Worm (Caenorhabditis elegans) whole organism, L4 larva: ENCODE measurements around the gene H35B03.1.

Experiments
- aha-1 ChIP-seq: fragments of 150-350 bp; peaks from one replicate; lab custom pipeline; 2014; ENCODE audit warnings: missing biosample characterization, missing genetic modification characterization
- arid-1 ChIP-seq: fragments of 200-800 bp; sonication (Bioruptor generic); conservative IDR thresholded peaks from 2 replicates; pipeline ENCODE4 v1.3.6; 2022; ENCODE audit warnings: missing genetic modification reagents, missing genetic modification characterization, missing compliant biosample characterization
- ceh-28 ChIP-seq: fragments of 150-350 bp; optimal IDR thresholded peaks from 2 replicates; lab custom pipeline; 2014; ENCODE audit warnings: missing biosample characterization, missing genetic modification reagents, missing genetic modification characterization
- ceh-32 ChIP-seq: sonication (generic microtip); optimal IDR thresholded peaks from 2 replicates; lab custom pipeline; 2016; ENCODE audit warnings: mild to moderate bottlenecking, missing genetic modification characterization, missing compliant biosample characterization; ENCODE audit not compliant: poor library complexity
- ces-1 ChIP-seq: fragments of 150-350 bp; sonication (generic microtip); optimal IDR thresholded peaks from 4 replicates; lab custom pipeline; 2014; ENCODE audit warnings: missing biosample characterization, missing genetic modification reagents, missing genetic modification characterization
- dmd-8 ChIP-seq: fragments of 200-800 bp; sonication (Bioruptor generic); IDR thresholded peaks from 2 replicates; pipeline ENCODE4 v1.3.6; 2022; ENCODE audit warnings: missing genetic modification characterization, missing compliant biosample characterization
- duxl-1 ChIP-seq: sonication (generic microtip); optimal IDR thresholded peaks from 2 replicates; lab custom pipeline; 2016; ENCODE audit warnings: mild to moderate bottlenecking, missing genetic modification characterization, moderate library complexity, missing compliant biosample characterization; ENCODE audit not compliant: poor library complexity
- fkh-10 ChIP-seq: fragments of 150-350 bp; optimal IDR thresholded peaks from 2 replicates; lab custom pipeline; 2014; ENCODE audit warnings: missing biosample characterization, missing genetic modification reagents, missing genetic modification characterization
- hif-1 ChIP-seq, 2 experiments: sonication (generic microtip); optimal IDR thresholded peaks; 2 replicates each; lab custom pipeline; 2016 to 2017; ENCODE audit warnings: missing compliant biosample characterization in 2 of 2, missing genetic modification characterization in 2 of 2, missing genetic modification reagents in 2 of 2, missing genotype in 2 of 2, mild to moderate bottlenecking in 1 of 2
- hlh-11 ChIP-seq: fragments of 200-800 bp; sonication (Bioruptor generic); optimal IDR thresholded peaks from 2 replicates; lab custom pipeline; 2018; ENCODE audit warnings: mild to moderate bottlenecking, missing genetic modification characterization, missing compliant biosample characterization
- hlh-30 ChIP-seq: sonication (generic microtip); optimal IDR thresholded peaks from 2 replicates; lab custom pipeline; 2017; ENCODE audit warnings: antibody characterized with exemption, mild to moderate bottlenecking, missing genetic modification characterization, missing compliant biosample characterization; ENCODE audit not compliant: insufficient read depth
- lin-13 ChIP-seq: fragments of 150-350 bp; optimal IDR thresholded peaks from 2 replicates; lab custom pipeline; 2014; ENCODE audit warnings: missing biosample characterization, missing genetic modification reagents, missing genetic modification characterization
- lin-29 ChIP-seq: fragments of 200-800 bp; sonication (Bioruptor generic); IDR thresholded peaks from 2 replicates; pipeline ENCODE4 v1.3.6; 2022; ENCODE audit warnings: missing genetic modification reagents, missing genetic modification characterization, missing compliant biosample characterization
- lin-38 ChIP-seq: fragments of 200-800 bp; sonication (Bioruptor generic); IDR thresholded peaks from 2 replicates; pipeline ENCODE4 v1.3.6; 2022; ENCODE audit warnings: missing genetic modification reagents, missing genetic modification characterization, missing compliant biosample characterization
- lsy-2 ChIP-seq, 2 experiments: fragments of 150-350 bp in 1 of 2; sonication (generic microtip) in 1 of 2; optimal IDR thresholded peaks; 2 replicates each; lab custom pipeline; 2014 to 2017; ENCODE audit warnings: missing biosample characterization in 2 of 2, missing genetic modification characterization in 2 of 2
- mep-1 ChIP-seq: fragments of 150-350 bp; sonication (generic microtip); optimal IDR thresholded peaks from 3 replicates; lab custom pipeline; 2014; ENCODE audit warnings: missing biosample characterization, missing genetic modification characterization
- mes-2 ChIP-seq: sonication (generic microtip); optimal IDR thresholded peaks from 2 replicates; lab custom pipeline; 2016; ENCODE audit warnings: missing genotype, mild to moderate bottlenecking, missing genetic modification characterization, missing compliant biosample characterization; ENCODE audit not compliant: poor library complexity, severe bottlenecking
- nhr-102 ChIP-seq: sonication (generic microtip); optimal IDR thresholded peaks from 2 replicates; lab custom pipeline; 2016; ENCODE audit warnings: mild to moderate bottlenecking, missing genetic modification characterization, moderate library complexity, missing compliant biosample characterization
- nhr-28 ChIP-seq: fragments of 150-350 bp; optimal IDR thresholded peaks from 2 replicates; lab custom pipeline; 2014; ENCODE audit warnings: missing biosample characterization, missing genetic modification characterization
- nhr-42 ChIP-seq: fragments of 200-800 bp; sonication (Bioruptor generic); IDR thresholded peaks from 2 replicates; pipeline ENCODE4 v1.3.6; 2022; ENCODE audit warnings: missing genetic modification characterization, missing compliant biosample characterization
- nhr-6 ChIP-seq: fragments of 150-350 bp; optimal IDR thresholded peaks from 2 replicates; lab custom pipeline; 2014; ENCODE audit warnings: missing biosample characterization, missing genetic modification characterization
- pha-4 ChIP-seq, 2 experiments: fragments of 150-350 bp in 1 of 2; fragments of 200-800 bp in 1 of 2; sonication (Bioruptor generic) in 1 of 2; IDR thresholded peaks in 1 of 2; optimal IDR thresholded peaks in 1 of 2; 2 replicates each; pipeline versions ENCODE4 v1.3.6 to Lab custom; 2014 to 2022; ENCODE audit warnings: missing genetic modification characterization in 2 of 2, missing genetic modification reagents in 2 of 2, missing biosample characterization in 1 of 2, missing compliant biosample characterization in 1 of 2
- pqm-1 ChIP-seq: sonication (generic microtip); optimal IDR thresholded peaks from 2 replicates; lab custom pipeline; 2017; ENCODE audit warnings: missing biosample characterization, missing genetic modification characterization
- snpc-1.2 ChIP-seq: fragments of 200-800 bp; sonication (Bioruptor generic); IDR thresholded peaks from 2 replicates; pipeline ENCODE4 v1.3.6; 2022; ENCODE audit warnings: missing genetic modification reagents, missing genetic modification characterization, missing compliant biosample characterization
- spr-3 ChIP-seq: fragments of 200-800 bp; sonication (Bioruptor generic); optimal IDR thresholded peaks from 2 replicates; lab custom pipeline; 2018; ENCODE audit warnings: mild to moderate bottlenecking, missing genetic modification characterization, missing compliant biosample characterization
- tra-1 ChIP-seq: fragments of 200-800 bp; sonication (Bioruptor generic); IDR thresholded peaks from 2 replicates; pipeline ENCODE4 v1.3.6; 2022; ENCODE audit warnings: missing genetic modification reagents, missing genetic modification characterization, missing compliant biosample characterization
- unc-62 ChIP-seq, 3 experiments: fragments of 150-350 bp in 1 of 3; sonication (generic microtip); optimal IDR thresholded peaks in 2 of 3; peaks in 1 of 3; 1 replicate in 1 of 3; 2 replicates in 2 of 3; lab custom pipeline; 2014 to 2017; ENCODE audit warnings: missing biosample characterization in 3 of 3, missing genetic modification characterization in 3 of 3, missing genetic modification reagents in 3 of 3, missing genotype in 1 of 3
- vab-7 ChIP-seq: fragments of 200-800 bp; sonication (Bioruptor generic); IDR thresholded peaks from 2 replicates; pipeline ENCODE4 v1.3.6; 2022; ENCODE audit warnings: missing genetic modification reagents, missing genetic modification characterization, missing compliant biosample characterization
- zfp-2 ChIP-seq: sonication (generic microtip); optimal IDR thresholded peaks from 2 replicates; lab custom pipeline; 2016; ENCODE audit warnings: mild to moderate bottlenecking, missing genetic modification characterization, missing compliant biosample characterization
- ztf-7 ChIP-seq: fragments of 150-350 bp; optimal IDR thresholded peaks from 2 replicates; lab custom pipeline; 2014; ENCODE audit warnings: missing biosample characterization, missing genetic modification characterization

H35B03.1 gene

DNA sequence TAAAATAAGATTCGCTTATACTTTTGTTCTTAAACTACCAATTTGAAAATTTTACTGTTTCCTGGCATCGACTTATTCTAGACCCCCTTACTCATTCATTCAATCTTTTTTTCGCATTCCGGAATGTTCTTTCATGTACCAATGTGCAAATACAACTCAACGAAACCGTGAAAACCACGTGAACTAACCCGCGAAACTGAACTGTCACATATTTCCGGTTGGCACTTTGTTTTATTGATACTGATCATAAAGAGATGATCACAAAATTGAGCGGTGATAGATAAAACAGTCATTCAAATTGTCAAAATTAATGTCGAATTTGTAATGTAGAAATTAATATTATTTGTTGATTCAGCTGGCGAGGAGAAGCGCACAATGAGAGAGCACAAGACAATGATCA is 30.5 kb downstream of the H35B03.1 start (continued):
- TF ChIP-seq unc-62 (GFP tag; optimal IDR thresholded peaks at IDR 0.05 in 1 of 2; lab: Kevin White, UChicago) (peak; percentile 54 to 70), unc-62 (tag; optimal IDR thresholded peaks at IDR 0.05; lab: Kevin White, UChicago) (no peak), ztf-7 (tag; lab: Kevin White, UChicago) (no peak), nhr-102 (tag; lab: Kevin White, UChicago) (peak; percentile 47)

ce11 chrIV:5757762-5758161 is 32.4 kb downstream of the H35B03.1 start, which contains the start of gene nhr-46:
TSS of gene nhr-46 (minus strand) at chrIV:5757862.
- TF ChIP-seq ces-1 (GFP tag; lab: Kevin White, UChicago) = no peak
- TF ChIP-seq nhr-6 (tag; lab: Kevin White, UChicago) = no peak
- TF ChIP-seq hlh-11 = no peak
- TF ChIP-seq pha-4 (GFP tag; IDR thresholded peaks at IDR 0.05; lab: Robert Waterston, UW) = no peak
- TF ChIP-seq pha-4 (tag; optimal IDR thresholded peaks at IDR 0.05; lab: Kevin White, UChicago) = no peak
- TF ChIP-seq nhr-42 (GFP tag; lab: Robert Waterston, UW) = no peak
- TF ChIP-seq lsy-2 (tag; optimal IDR thresholded peaks at IDR 0.05; lab: Kevin White, UChicago) = no peak
- TF ChIP-seq lin-29 (GFP tag; lab: Robert Waterston, UW) = no peak
- TF ChIP-seq spr-3 (GFP tag; lab: Kevin White, UChicago) = no peak
- TF ChIP-seq dmd-8 = no peak
- TF ChIP-seq vab-7 (GFP tag; lab: Robert Waterston, UW) = no peak
- no peak for TF ChIP-seq lin-13 (GFP tag; lab: Kevin White, UChicago)
- TF ChIP-seq, all 104 proteins: peak for 0

DNA sequence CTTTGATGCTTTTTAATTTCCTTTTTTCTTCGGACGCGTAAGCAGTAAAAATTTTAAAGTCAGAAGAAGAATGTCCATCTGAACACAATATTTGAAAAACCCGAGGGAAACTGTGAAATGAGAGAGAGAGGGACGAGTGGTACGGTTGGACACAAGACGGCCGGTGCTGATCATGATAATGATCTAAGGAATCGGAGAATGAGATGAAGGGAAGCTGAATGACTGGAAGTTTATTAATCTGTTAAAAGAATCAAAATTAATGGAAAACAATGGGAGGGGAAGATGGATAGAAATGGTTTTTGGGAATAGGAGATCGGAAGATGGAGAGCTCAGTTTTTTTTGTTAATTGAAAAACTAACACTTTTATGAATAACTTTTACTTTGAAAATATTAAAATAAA is 33.3 kb downstream of the H35B03.1 start:
- TF ChIP-seq hlh-30 (tag; lab: Kevin White, UChicago) (no peak), snpc-1.2 (no peak), ceh-32 (tag; lab: Kevin White, UChicago) (no peak), fkh-10 (GFP tag; lab: Kevin White, UChicago) (no peak), pha-4 (GFP tag; IDR thresholded peaks at IDR 0.05; lab: Robert Waterston, UW) (no peak), pha-4 (tag; optimal IDR thresholded peaks at IDR 0.05; lab: Kevin White, UChicago) (no peak), hif-1 (tag; optimal IDR thresholded peaks at IDR 0.05; lab: Kevin White, UChicago) (no peak), lin-38 (GFP tag; lab: Robert Waterston, UW) (no peak), duxl-1 (tag; lab: Kevin White, UChicago) (no peak), mep-1 (no peak)

DNA sequence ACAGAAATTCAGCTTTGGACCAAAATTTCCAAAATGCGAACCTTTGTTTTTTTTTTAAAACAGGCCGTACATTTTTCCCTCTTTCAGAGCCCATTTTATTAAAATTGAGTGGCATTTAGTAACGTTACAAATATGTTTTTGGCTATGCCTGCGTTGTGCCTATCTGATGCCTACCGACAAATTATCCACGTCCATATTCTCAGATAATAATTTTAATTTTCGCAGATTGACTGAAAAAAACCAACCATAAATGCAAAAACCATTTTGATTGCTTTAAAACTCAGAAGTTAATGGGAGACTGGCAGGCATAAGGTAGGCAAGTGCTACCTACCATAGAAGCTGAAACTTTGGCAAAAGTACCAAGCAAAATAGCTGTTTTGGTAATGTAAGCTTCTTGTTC is 35.3 kb downstream of the H35B03.1 start:
- TF ChIP-seq aha-1 (tag; lab: Kevin White, UChicago) = peak; percentile 92
- TF ChIP-seq ceh-28 (tag; lab: Kevin White, UChicago) = no peak

DNA sequence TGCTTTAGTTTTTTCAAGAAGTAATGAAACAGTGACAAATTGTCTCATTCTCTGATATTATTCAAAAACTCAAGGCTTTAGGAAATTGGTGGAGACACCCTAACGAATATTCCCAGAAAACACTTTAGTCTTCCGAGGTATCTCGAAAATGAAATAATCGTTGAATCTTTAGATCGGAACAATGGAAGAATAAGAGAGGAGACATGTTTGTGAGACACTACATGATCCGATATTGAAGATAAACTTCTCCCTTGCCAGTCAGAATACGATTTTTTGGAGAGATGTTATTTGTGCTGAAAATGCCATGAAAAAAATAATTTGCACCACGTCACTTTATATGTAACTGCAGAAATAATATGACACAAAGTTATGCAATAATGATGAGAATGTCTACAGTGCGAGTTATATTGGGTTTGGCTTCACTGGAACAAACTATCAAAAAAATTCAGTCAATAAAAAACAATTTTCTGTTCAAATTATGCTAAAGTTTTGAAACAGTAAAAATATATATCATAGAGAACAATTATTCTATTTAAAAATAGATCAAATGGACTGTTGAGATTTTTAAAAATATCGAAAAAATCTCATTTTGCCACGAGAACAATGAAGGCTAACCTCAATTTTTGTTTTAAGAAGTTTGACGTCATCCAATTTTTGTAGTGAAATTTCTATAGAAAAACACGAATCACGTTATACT is 36.0 kb downstream of the H35B03.1 start:
- TF ChIP-seq pqm-1 (tag; lab: Kevin White, UChicago) = no peak
- no peak for TF ChIP-seq nhr-28 (tag; lab: Kevin White, UChicago)
- TF ChIP-seq mes-2 (tag; lab: Kevin White, UChicago) = no peak
- no peak for TF ChIP-seq arid-1 (GFP tag; lab: Robert Waterston, UW)
- TF ChIP-seq tra-1 (GFP tag; lab: Robert Waterston, UW) = no peak
- TF ChIP-seq aha-1 (tag; lab: Kevin White, UChicago) = peak; percentile 98
- TF ChIP-seq zfp-2 (tag; lab: Kevin White, UChicago) = no peak
- TF ChIP-seq unc-62 (GFP tag; optimal IDR thresholded peaks at IDR 0.05 in 1 of 2; lab: Kevin White, UChicago) = peak in 1 of 2 experiments; percentile 90
- TF ChIP-seq unc-62 (tag; optimal IDR thresholded peaks at IDR 0.05; lab: Kevin White, UChicago) = no peak
- no peak for TF ChIP-seq lin-29 (GFP tag; lab: Robert Waterston, UW)
